Worm (Caenorhabditis elegans): ENCODE data around the gene ttbk-4.

ttbk-4 gene

DNA sequence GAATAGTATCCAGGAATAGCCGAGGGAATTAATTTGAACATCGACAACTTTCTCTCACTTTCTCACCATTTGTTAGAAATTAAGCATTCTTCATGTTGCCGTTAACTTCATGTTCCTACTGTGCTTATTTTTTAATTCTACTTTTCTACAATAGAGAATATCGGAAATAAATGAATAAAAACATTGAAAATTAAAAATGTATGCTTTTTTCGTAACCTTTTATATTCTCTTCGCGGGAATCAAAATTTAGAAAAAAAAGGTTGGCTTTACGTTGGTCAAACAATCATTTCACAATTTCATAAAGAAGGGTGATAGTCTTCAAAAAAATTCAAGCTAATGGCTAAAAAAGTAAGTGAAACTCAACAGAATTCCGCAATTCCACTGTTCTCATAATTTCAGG lies 965 bp upstream of the ttbk-4 start, which contains the start of gene W01B6.5:
Gene W01B6.5 (plus strand): TSS at position 301 of the 400 bp plus-strand sequence.
- no peak for TF ChIP-seq Y5F2A.4 (GFP tag; optimal IDR thresholded peaks at IDR 0.05)
- TF ChIP-seq lin-38 (GFP tag; IDR thresholded peaks at IDR 0.05): no peak
- no peak for TF ChIP-seq snpc-1.2 (GFP tag; IDR thresholded peaks at IDR 0.05)
- TF ChIP-seq dve-1 (tag; optimal IDR thresholded peaks at IDR 0.05; ENCODE audit: insufficient read depth): no peak
- no peak for TF ChIP-seq daf-12 (tag; optimal IDR thresholded peaks at IDR 0.05)
- no peak for TF ChIP-seq nhr-42 (GFP tag; IDR thresholded peaks at IDR 0.05)
- no peak for TF ChIP-seq jun-1 (tag; optimal IDR thresholded peaks at IDR 0.05)
- TF ChIP-seq unc-39 (tag; optimal IDR thresholded peaks at IDR 0.05): no peak

DNA sequence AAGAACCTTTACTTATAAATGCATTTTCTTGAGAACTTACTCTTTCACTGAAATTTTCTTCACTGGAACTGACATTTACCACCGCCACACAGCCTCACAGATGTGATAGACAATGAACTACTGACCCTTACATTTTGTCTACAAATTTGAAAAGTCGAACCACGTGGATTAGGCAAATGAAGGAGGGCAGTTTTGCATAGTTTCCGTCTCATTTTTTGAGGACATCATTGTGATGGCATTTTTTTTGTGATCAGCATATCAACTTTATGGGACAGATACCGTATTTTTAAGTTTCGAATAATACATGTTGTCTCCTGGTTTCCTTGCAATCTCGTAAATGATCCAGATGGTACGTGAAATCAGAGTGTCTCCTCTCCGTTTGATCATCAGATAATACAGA lies 2.4 kb downstream of the ttbk-4 start, which contains the start of gene W01B6.3:
Gene W01B6.3 (minus strand): TSS at position 101 of the 400 bp plus-strand sequence.
- TF ChIP-seq lin-29 (GFP tag; IDR thresholded peaks at IDR 0.05) (no peak), unc-62 (GFP tag; optimal IDR thresholded peaks at IDR 0.05 in 1 of 2) (peak in 1 of 2 experiments; percentile 50), unc-62 (tag; optimal IDR thresholded peaks at IDR 0.05) (no peak), F49E8.2 (tag; optimal IDR thresholded peaks at IDR 0.05; ENCODE audit: borderline replicate concordance) (no peak), saeg-2 (GFP tag; IDR thresholded peaks at IDR 0.05) (no peak)

DNA sequence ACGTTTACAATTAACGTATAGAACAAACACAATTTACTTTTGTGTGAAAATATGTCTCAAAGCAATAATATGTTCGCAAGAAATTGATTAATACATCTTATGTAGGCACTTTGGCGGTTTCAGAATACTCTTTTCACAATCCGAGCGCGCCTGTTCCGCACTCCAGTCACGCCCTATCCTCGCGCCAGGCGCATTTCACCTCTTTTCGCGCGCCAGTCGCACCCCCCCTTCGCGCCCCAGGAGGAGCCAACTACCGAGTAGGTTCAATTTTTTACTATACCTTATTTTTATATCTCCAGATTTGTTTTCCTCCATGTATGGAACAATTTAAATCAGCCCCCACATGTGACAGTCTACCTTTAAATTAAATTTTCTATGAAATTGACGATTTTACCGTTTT lies 3.8 kb downstream of the ttbk-4 start:
- TF ChIP-seq set-16 (GFP tag; IDR thresholded peaks at IDR 0.05): peak; percentile 76

DNA sequence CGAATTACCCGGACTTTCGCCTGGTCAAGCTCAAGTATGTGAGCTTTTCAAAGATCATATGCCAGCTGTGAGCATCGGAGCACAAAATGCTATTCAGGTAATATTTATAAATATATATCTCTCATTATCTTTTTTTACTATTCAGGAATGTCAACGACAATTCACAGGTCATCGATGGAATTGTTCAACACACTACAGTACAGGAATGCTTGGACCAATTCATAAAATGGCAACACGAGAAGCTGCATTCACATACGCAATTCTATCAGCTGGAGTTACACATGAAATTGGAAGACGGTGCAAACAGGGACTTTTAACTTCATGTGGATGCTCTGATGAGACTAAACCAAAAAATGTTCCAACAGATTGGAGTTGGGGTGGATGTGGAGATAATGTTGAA lies 6.7 kb downstream of the ttbk-4 start:
- TF ChIP-seq unc-62 (GFP tag; optimal IDR thresholded peaks at IDR 0.05 in 1 of 2) (peak in 1 of 2 experiments; percentile 96), unc-62 (tag; optimal IDR thresholded peaks at IDR 0.05) (no peak), set-16 (GFP tag; IDR thresholded peaks at IDR 0.05) (no peak)

DNA sequence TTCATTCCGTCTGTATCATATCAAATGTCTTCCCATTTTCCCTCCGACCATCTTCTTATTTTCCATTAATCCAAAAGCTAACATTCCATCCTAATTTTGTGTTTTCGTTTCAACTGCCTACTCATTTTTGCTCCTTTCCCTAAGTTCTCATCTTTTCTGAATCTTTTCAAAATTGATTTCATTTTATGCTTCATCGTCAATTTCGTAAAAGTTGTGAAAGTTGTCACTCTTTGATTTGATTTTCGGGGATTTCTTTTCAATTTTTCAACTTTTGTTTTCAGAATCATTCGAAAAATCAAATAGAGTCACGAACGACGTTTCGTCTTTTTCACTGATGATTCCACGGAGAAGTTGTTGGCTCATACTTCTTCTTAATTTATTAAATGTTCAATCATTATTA lies 7.4 kb downstream of the ttbk-4 start, which contains the start of gene cwn-2:
Gene cwn-2 (plus strand): TSS at position 276 of the 400 bp plus-strand sequence.
- no peak for TF ChIP-seq lin-38 (GFP tag; IDR thresholded peaks at IDR 0.05)
- no peak for TF ChIP-seq lir-3 (tag; optimal IDR thresholded peaks at IDR 0.05)
- no peak for TF ChIP-seq F10B5.3 (tag; optimal IDR thresholded peaks at IDR 0.05)
- TF ChIP-seq R02D3.7 (tag; optimal IDR thresholded peaks at IDR 0.05): no peak
- no peak for TF ChIP-seq aha-1 (tag)
- TF ChIP-seq rbr-2 (tag; optimal IDR thresholded peaks at IDR 0.05): no peak
- TF ChIP-seq ZK546.5 (tag; optimal IDR thresholded peaks at IDR 0.05): no peak
- TF ChIP-seq mep-1 (tag; optimal IDR thresholded peaks at IDR 0.05): no peak
- no peak for TF ChIP-seq nhr-237 (tag; optimal IDR thresholded peaks at IDR 0.05)
- TF ChIP-seq ces-1 (GFP tag; optimal IDR thresholded peaks at IDR 0.05): peak; percentile 3
- no peak for TF ChIP-seq nhr-102 (tag; optimal IDR thresholded peaks at IDR 0.05)
- no peak for TF ChIP-seq T20F7.1 (GFP tag; optimal IDR thresholded peaks at IDR 0.05)
- TF ChIP-seq zfp-2 (tag; optimal IDR thresholded peaks at IDR 0.05): no peak
- TF ChIP-seq ama-1 (optimal IDR thresholded peaks at IDR 0.05): no peak
- TF ChIP-seq ceh-32 (tag; optimal IDR thresholded peaks at IDR 0.05; ENCODE audit: poor library complexity): no peak
- no peak for TF ChIP-seq dmd-6 (GFP tag; IDR thresholded peaks at IDR 0.05)
- no peak for TF ChIP-seq jun-1 (tag; optimal IDR thresholded peaks at IDR 0.05)
- TF ChIP-seq mxl-3 (GFP tag; optimal IDR thresholded peaks at IDR 0.05): no peak
- TF ChIP-seq tag-97 (GFP tag; IDR thresholded peaks at IDR 0.05): no peak
- TF ChIP-seq hif-1 (tag; optimal IDR thresholded peaks at IDR 0.05): no peak
- no peak for TF ChIP-seq arid-1 (GFP tag; conservative IDR thresholded peaks at IDR 0.05)
- TF ChIP-seq fkh-10 (GFP tag; optimal IDR thresholded peaks at IDR 0.05): peak; percentile 81
- TF ChIP-seq unc-62 (GFP tag; optimal IDR thresholded peaks at IDR 0.05 in 1 of 2): peak in 1 of 2 experiments; percentile 21
- no peak for TF ChIP-seq unc-62 (tag; optimal IDR thresholded peaks at IDR 0.05)
- no peak for TF ChIP-seq Y105C5A.15 (GFP tag; IDR thresholded peaks at IDR 0.05)
- TF ChIP-seq dmd-9 (GFP tag; IDR thresholded peaks at IDR 0.05): no peak

All from whole organism, L4 larva.